Worm (Caenorhabditis elegans) whole organism, young adult: ENCODE data around the gene T04F8.8.

ENCODE experiments used
- C06A6.2 ChIP-seq: fragments of 200-800 bp; sonication (Bioruptor generic); conservative IDR thresholded peaks from 2 replicates; pipeline ENCODE4 v1.3.6; 2022; ENCODE audit warnings: missing genetic modification characterization, missing compliant biosample characterization
- F23B12.7 ChIP-seq: sonication (generic microtip); optimal IDR thresholded peaks from 2 replicates; lab custom pipeline; 2017; ENCODE audit warnings: missing genetic modification characterization, mild to moderate bottlenecking, missing compliant biosample characterization, antibody characterized with exemption, moderate library complexity; ENCODE audit not compliant: insufficient read depth
- F39B2.1 ChIP-seq: fragments of 200-800 bp; sonication (Bioruptor generic); IDR thresholded peaks from 2 replicates; pipeline ENCODE4 v1.3.6; 2022; ENCODE audit warnings: missing genetic modification reagents, missing genetic modification characterization, missing compliant biosample characterization
- F49E8.2 ChIP-seq: sonication (generic microtip); optimal IDR thresholded peaks from 3 replicates; lab custom pipeline; 2017; ENCODE audit warnings: missing genetic modification characterization, mild to moderate bottlenecking, missing compliant biosample characterization, antibody characterized with exemption, moderate library complexity; ENCODE audit not compliant: insufficient read depth
- F55B11.4 ChIP-seq: sonication (generic microtip); optimal IDR thresholded peaks from 2 replicates; lab custom pipeline; 2016; ENCODE audit warnings: missing compliant biosample characterization, missing genetic modification characterization, borderline replicate concordance; ENCODE audit not compliant: insufficient read depth
- F57C9.4 ChIP-seq: sonication (generic microtip); optimal IDR thresholded peaks from 2 replicates; lab custom pipeline; 2017; ENCODE audit warnings: mild to moderate bottlenecking, missing genetic modification characterization, missing compliant biosample characterization
- K11D2.4 ChIP-seq: fragments of 200-800 bp; sonication (Bioruptor generic); IDR thresholded peaks from 2 replicates; pipeline ENCODE4 v1.3.6; 2022; ENCODE audit warnings: missing genetic modification reagents, missing genetic modification characterization, missing compliant biosample characterization
- T07F8.4 ChIP-seq: sonication (generic microtip); optimal IDR thresholded peaks from 2 replicates; lab custom pipeline; 2016; ENCODE audit warnings: mild to moderate bottlenecking, missing genetic modification characterization, moderate library complexity, missing compliant biosample characterization
- T26A5.8 ChIP-seq: sonication (generic microtip); optimal IDR thresholded peaks from 2 replicates; lab custom pipeline; 2016; ENCODE audit warnings: missing genetic modification characterization, missing compliant biosample characterization
- Y53F4B.3 ChIP-seq: fragments of 200-800 bp; sonication (Bioruptor generic); IDR thresholded peaks from 2 replicates; pipeline ENCODE4 v1.3.6; 2022; ENCODE audit warnings: missing genetic modification reagents, missing genetic modification characterization, missing compliant biosample characterization
- ZK185.1 ChIP-seq: sonication (generic microtip); optimal IDR thresholded peaks from 2 replicates; lab custom pipeline; 2016; ENCODE audit warnings: mild to moderate bottlenecking, missing genetic modification characterization, missing compliant biosample characterization; ENCODE audit not compliant: poor library complexity, severe bottlenecking
- ama-1 ChIP-seq, 3 experiments: fragments of 150-350 bp in 1 of 3; sonication (generic microtip) in 2 of 3; optimal IDR thresholded peaks; 2 replicates each; lab custom pipeline; 2014 to 2018; ENCODE audit warnings: missing biosample characterization in 2 of 3, missing genetic modification characterization in 2 of 3, missing genetic modification reagents in 2 of 3
- aptf-2 ChIP-seq: fragments of 200-800 bp; sonication (Bioruptor generic); conservative IDR thresholded peaks from 2 replicates; pipeline ENCODE4 v1.3.6; 2022; ENCODE audit warnings: missing genetic modification reagents, missing genetic modification characterization, missing compliant biosample characterization
- aptf-3 ChIP-seq: fragments of 200-800 bp; sonication (Bioruptor generic); IDR thresholded peaks from 2 replicates; pipeline ENCODE4 v1.3.6; 2022; ENCODE audit warnings: missing genetic modification characterization, missing compliant biosample characterization
- attf-3 ChIP-seq: fragments of 200-800 bp; sonication (Bioruptor generic); conservative IDR thresholded peaks from 2 replicates; pipeline ENCODE4 v1.3.6; 2022; ENCODE audit warnings: missing genetic modification reagents, missing genetic modification characterization, missing compliant biosample characterization
- bed-1 ChIP-seq: fragments of 200-800 bp; sonication (Bioruptor generic); IDR thresholded peaks from 2 replicates; pipeline ENCODE4 v1.3.6; 2022; ENCODE audit warnings: missing genetic modification reagents, missing genetic modification characterization, missing compliant biosample characterization
- ceh-27 ChIP-seq: fragments of 200-800 bp; sonication (Bioruptor generic); optimal IDR thresholded peaks from 2 replicates; lab custom pipeline; 2018; ENCODE audit warnings: mild to moderate bottlenecking, missing genetic modification characterization, moderate library complexity, missing compliant biosample characterization
- dpff-1 ChIP-seq: sonication (generic microtip); optimal IDR thresholded peaks from 2 replicates; lab custom pipeline; 2017; ENCODE audit warnings: mild to moderate bottlenecking, missing genetic modification characterization, missing compliant biosample characterization
- dpl-1 ChIP-seq: fragments of 150-350 bp; optimal IDR thresholded peaks from 2 replicates; lab custom pipeline; 2014; ENCODE audit warnings: missing biosample characterization, missing genetic modification reagents, missing genetic modification characterization
- gei-17 ChIP-seq: fragments of 200-800 bp; sonication (Bioruptor generic); optimal IDR thresholded peaks from 2 replicates; lab custom pipeline; 2018; ENCODE audit warnings: mild to moderate bottlenecking, missing genetic modification characterization, missing compliant biosample characterization
- hlh-12 ChIP-seq: sonication (generic microtip); optimal IDR thresholded peaks from 2 replicates; lab custom pipeline; 2016; ENCODE audit warnings: missing genetic modification characterization, missing compliant biosample characterization
- hrde-1 ChIP-seq: sonication (generic microtip); optimal IDR thresholded peaks from 2 replicates; lab custom pipeline; 2016; ENCODE audit warnings: missing genetic modification characterization, mild to moderate bottlenecking, missing compliant biosample characterization, moderate library complexity, missing genotype, missing genetic modification reagents, borderline replicate concordance
- lsl-1 ChIP-seq: fragments of 200-800 bp; sonication (Bioruptor generic); optimal IDR thresholded peaks from 2 replicates; lab custom pipeline; 2018; ENCODE audit warnings: mild to moderate bottlenecking, missing genetic modification characterization, moderate library complexity, missing compliant biosample characterization
- madf-3 ChIP-seq: fragments of 200-800 bp; sonication (Bioruptor generic); IDR thresholded peaks from 2 replicates; pipeline ENCODE4 v1.3.6; 2022; ENCODE audit warnings: missing genetic modification reagents, missing genetic modification characterization, missing compliant biosample characterization
- mel-28 ChIP-seq: sonication (generic microtip); optimal IDR thresholded peaks from 2 replicates; lab custom pipeline; 2016; ENCODE audit warnings: borderline replicate concordance, mild to moderate bottlenecking, missing genetic modification characterization, missing compliant biosample characterization
- mxl-1 ChIP-seq: sonication (generic microtip); optimal IDR thresholded peaks from 2 replicates; lab custom pipeline; 2016; ENCODE audit warnings: missing genetic modification characterization, missing compliant biosample characterization
- nfya-1 ChIP-seq: sonication (generic microtip); optimal IDR thresholded peaks from 2 replicates; lab custom pipeline; 2017; ENCODE audit warnings: antibody characterized with exemption, missing compliant biosample characterization, missing genetic modification characterization, borderline replicate concordance; ENCODE audit not compliant: insufficient read depth
- nfya-2 ChIP-seq: fragments of 200-800 bp; sonication (Bioruptor generic); IDR thresholded peaks from 2 replicates; pipeline ENCODE4 v1.3.6; 2022; ENCODE audit warnings: missing genetic modification reagents, missing genetic modification characterization, missing compliant biosample characterization
- nfyb-1 ChIP-seq: fragments of 200-800 bp; sonication (Bioruptor generic); IDR thresholded peaks from 2 replicates; pipeline ENCODE4 v1.3.6; 2022; ENCODE audit warnings: missing genetic modification reagents, missing genetic modification characterization, missing compliant biosample characterization
- nhr-120 ChIP-seq: fragments of 200-800 bp; sonication (Bioruptor generic); IDR thresholded peaks from 2 replicates; pipeline ENCODE4 v1.3.6; 2022; ENCODE audit warnings: missing genetic modification characterization, missing compliant biosample characterization
- pbrm-1 ChIP-seq: fragments of 200-800 bp; sonication (Bioruptor generic); IDR thresholded peaks from 2 replicates; pipeline ENCODE4 v1.3.6; 2022; ENCODE audit warnings: missing genetic modification reagents, missing genetic modification characterization, missing compliant biosample characterization
- pha-4 ChIP-seq: fragments of 150-350 bp; sonication (generic microtip); optimal IDR thresholded peaks from 2 replicates; lab custom pipeline; 2014; ENCODE audit warnings: missing biosample characterization, missing genetic modification reagents, missing genetic modification characterization
- rcor-1 ChIP-seq: fragments of 200-800 bp; sonication (Bioruptor generic); IDR thresholded peaks from 2 replicates; pipeline ENCODE4 v1.3.6; 2022; ENCODE audit warnings: missing genetic modification reagents, missing genetic modification characterization, missing compliant biosample characterization
- rpc-1 ChIP-seq, 2 experiments: fragments of 150-350 bp in 1 of 2; sonication (generic microtip) in 1 of 2; optimal IDR thresholded peaks; 2 replicates each; lab custom pipeline; 2014 to 2018; ENCODE audit warnings: missing biosample characterization in 1 of 2, missing genetic modification characterization in 1 of 2, missing genetic modification reagents in 1 of 2, missing genotype in 1 of 2
- sdz-38 ChIP-seq: sonication (generic microtip); optimal IDR thresholded peaks from 2 replicates; lab custom pipeline; 2016; ENCODE audit warnings: missing genotype, missing genetic modification characterization, missing compliant biosample characterization
- snpc-1.1 ChIP-seq: sonication (generic microtip); optimal IDR thresholded peaks from 2 replicates; lab custom pipeline; 2017; ENCODE audit warnings: missing genetic modification characterization, mild to moderate bottlenecking, missing compliant biosample characterization, antibody characterized with exemption, moderate library complexity, missing genotype, missing genetic modification reagents; ENCODE audit not compliant: insufficient read depth
- snpc-1.3 ChIP-seq: sonication (generic microtip); optimal IDR thresholded peaks from 2 replicates; lab custom pipeline; 2017; ENCODE audit warnings: missing genetic modification characterization, mild to moderate bottlenecking, missing compliant biosample characterization, antibody characterized with exemption, moderate library complexity, missing genotype, missing genetic modification reagents; ENCODE audit not compliant: insufficient read depth
- snpc-4 ChIP-seq, 5 experiments: fragments of 150-350 bp in 1 of 5; sonication (generic microtip) in 4 of 5; optimal IDR thresholded peaks; 2 replicates each; lab custom pipeline; 2014 to 2018; ENCODE audit warnings: missing genetic modification characterization in 5 of 5, missing biosample characterization in 3 of 5, antibody characterized with exemption in 2 of 5, mild to moderate bottlenecking in 2 of 5, missing compliant biosample characterization in 2 of 5, missing genotype in 2 of 5, moderate library complexity in 2 of 5, missing genetic modification reagents in 1 of 5
- somi-1 ChIP-seq: fragments of 200-800 bp; sonication (Bioruptor generic); optimal IDR thresholded peaks from 2 replicates; lab custom pipeline; 2018; ENCODE audit warnings: mild to moderate bottlenecking, missing genetic modification characterization, missing compliant biosample characterization
- sptf-2 ChIP-seq: fragments of 200-800 bp; sonication (Bioruptor generic); optimal IDR thresholded peaks from 2 replicates; lab custom pipeline; 2018; ENCODE audit warnings: mild to moderate bottlenecking, missing genetic modification characterization, missing compliant biosample characterization
- unc-130 ChIP-seq: sonication (generic microtip); optimal IDR thresholded peaks from 2 replicates; lab custom pipeline; 2016; ENCODE audit warnings: missing genetic modification reagents, missing genetic modification characterization, missing compliant biosample characterization
- unc-62 ChIP-seq: fragments of 150-350 bp; optimal IDR thresholded peaks from 2 replicates; lab custom pipeline; 2014; ENCODE audit warnings: missing biosample characterization, missing genetic modification reagents, missing genetic modification characterization
- ztf-22 ChIP-seq: fragments of 200-800 bp; sonication (Bioruptor generic); optimal IDR thresholded peaks from 2 replicates; lab custom pipeline; 2018; ENCODE audit warnings: mild to moderate bottlenecking, missing genetic modification characterization, moderate library complexity, missing compliant biosample characterization
- ztf-28 ChIP-seq: fragments of 200-800 bp; sonication (Bioruptor generic); IDR thresholded peaks from 2 replicates; pipeline ENCODE4 v1.3.6; 2022; ENCODE audit warnings: missing genetic modification reagents, missing genetic modification characterization, missing compliant biosample characterization
- ztf-3 ChIP-seq: fragments of 200-800 bp; sonication (Bioruptor generic); optimal IDR thresholded peaks from 2 replicates; lab custom pipeline; 2018; ENCODE audit warnings: mild to moderate bottlenecking, missing genetic modification characterization, missing compliant biosample characterization

The T04F8.8 gene

ce11 chrX:11605766-11606490, 41.3 kb upstream of the T04F8.8 start (continued):
- peak; percentile 95 for TF ChIP-seq K11D2.4 (GFP tag; lab: Robert Waterston, UW)
- no peak for TF ChIP-seq sdz-38 (tag; lab: Kevin White, UChicago)
- TF ChIP-seq ZK185.1 (tag; lab: Kevin White, UChicago): peak; percentile 76
- TF ChIP-seq ama-1 (optimal IDR thresholded peaks at IDR 0.05; lab: Kevin White, UChicago): no peak
- TF ChIP-seq ama-1 (GFP tag; optimal IDR thresholded peaks at IDR 0.05; lab: Kevin White, UChicago): no peak
- no peak for TF ChIP-seq unc-62
- TF ChIP-seq unc-130: no peak
- TF ChIP-seq hlh-12 (tag; lab: Kevin White, UChicago): no peak
- no peak for TF ChIP-seq F39B2.1 (GFP tag; lab: Robert Waterston, UW)
- TF ChIP-seq nfya-2 (GFP tag; lab: Robert Waterston, UW): no peak
- peak; percentile 95 for TF ChIP-seq pbrm-1 (GFP tag; lab: Robert Waterston, UW)
- TF ChIP-seq nhr-120 (GFP tag; lab: Robert Waterston, UW): no peak
- no peak for TF ChIP-seq ztf-28 (GFP tag; lab: Robert Waterston, UW)
- no peak for TF ChIP-seq aptf-3
- peak; percentile 33 for TF ChIP-seq mxl-1
- no peak for TF ChIP-seq T26A5.8
- TF ChIP-seq mel-28 (tag; lab: Kevin White, UChicago): peak; percentile 72
- peak; percentile 23 for TF ChIP-seq T07F8.4 (tag; lab: Kevin White, UChicago)
- TF ChIP-seq snpc-1.3 (tag; lab: Kevin White, UChicago): no peak
- no peak for TF ChIP-seq Y53F4B.3
- TF ChIP-seq F55B11.4: no peak
- peak; percentile 62 for TF ChIP-seq snpc-4 (GFP tag; optimal IDR thresholded peaks at IDR 0.05; lab: Kevin White, UChicago)
- TF ChIP-seq snpc-4 (tag; optimal IDR thresholded peaks at IDR 0.05; lab: Kevin White, UChicago): peak in 2 of 4 experiments; percentile 81 to 82
- no peak for TF ChIP-seq rpc-1 (optimal IDR thresholded peaks at IDR 0.05; lab: Kevin White, UChicago)
- no peak for TF ChIP-seq rpc-1 (tag; optimal IDR thresholded peaks at IDR 0.05; lab: Kevin White, UChicago)
- peak; percentile 41 for TF ChIP-seq dpl-1
- TF ChIP-seq nfya-1 (tag; lab: Kevin White, UChicago): no peak
- no peak for TF ChIP-seq F49E8.2 (tag; lab: Kevin White, UChicago)
- TF ChIP-seq attf-3 (GFP tag; lab: Robert Waterston, UW): 0 out of 2 replicates have a peak, but pooled peaks have one; percentile 26
- TF ChIP-seq F57C9.4 (tag; lab: Kevin White, UChicago): peak; percentile 77
- peak; percentile 75 for TF ChIP-seq aptf-2
- no peak for TF ChIP-seq F23B12.7 (tag; lab: Kevin White, UChicago)
- TF ChIP-seq C06A6.2: peak; percentile 89
- peak; percentile 99 for TF ChIP-seq somi-1 (GFP tag; lab: Kevin White, UChicago)
- TF ChIP-seq pha-4: no peak
- TF ChIP-seq nfyb-1 (GFP tag; lab: Robert Waterston, UW): peak; percentile 96
- peak; percentile 17 for TF ChIP-seq lsl-1 (GFP tag; lab: Kevin White, UChicago)
- peak; percentile 40 for TF ChIP-seq ceh-27 (GFP tag; lab: Kevin White, UChicago)
- no peak for TF ChIP-seq bed-1
- TF ChIP-seq ztf-22 (GFP tag; lab: Kevin White, UChicago): peak; percentile 74
- TF ChIP-seq madf-3: peak; percentile 54; the same call in 1 of the 2 replicates
- TF ChIP-seq hrde-1 (tag; lab: Kevin White, UChicago): no peak
- TF ChIP-seq rcor-1 (GFP tag; lab: Robert Waterston, UW): no peak
- TF ChIP-seq gei-17 (GFP tag; lab: Kevin White, UChicago): peak; percentile 90
- TF ChIP-seq dpff-1 (tag; lab: Kevin White, UChicago): peak; percentile 98
- no peak for TF ChIP-seq snpc-1.1
- TF ChIP-seq ztf-3 (GFP tag; lab: Kevin White, UChicago): peak; percentile 98
- TF ChIP-seq sptf-2: no peak
